Worm (Caenorhabditis elegans) whole organism, L4 larva: ENCODE results near the gene K03B8.6.

Experiments
- aly-2 ChIP-seq: sonication (generic microtip); optimal IDR thresholded peaks from 2 replicates; lab custom pipeline; 2018; ENCODE audit warnings: missing biosample characterization, missing genetic modification characterization
- ceh-28 ChIP-seq: fragments of 150-350 bp; optimal IDR thresholded peaks from 2 replicates; lab custom pipeline; 2014; ENCODE audit warnings: missing biosample characterization, missing genetic modification reagents, missing genetic modification characterization
- duxl-1 ChIP-seq: sonication (generic microtip); optimal IDR thresholded peaks from 2 replicates; lab custom pipeline; 2016; ENCODE audit warnings: mild to moderate bottlenecking, missing genetic modification characterization, moderate library complexity, missing compliant biosample characterization; ENCODE audit not compliant: poor library complexity
- lim-7 ChIP-seq: fragments of 200-800 bp; sonication (Bioruptor generic); IDR thresholded peaks from 2 replicates; pipeline ENCODE4 v1.3.6; 2022; ENCODE audit warnings: missing genetic modification characterization, missing compliant biosample characterization
- lin-39 ChIP-seq: fragments of 150-350 bp; optimal IDR thresholded peaks from 2 replicates; lab custom pipeline; 2014; ENCODE audit warnings: missing biosample characterization, missing genetic modification reagents, missing genetic modification characterization
- lir-3 ChIP-seq: sonication (generic microtip); optimal IDR thresholded peaks from 2 replicates; lab custom pipeline; 2016; ENCODE audit warnings: mild to moderate bottlenecking, missing genetic modification characterization, missing compliant biosample characterization
- lsy-2 ChIP-seq, 2 experiments: fragments of 150-350 bp in 1 of 2; sonication (generic microtip) in 1 of 2; optimal IDR thresholded peaks; 2 replicates each; lab custom pipeline; 2014 to 2017; ENCODE audit warnings: missing biosample characterization in 2 of 2, missing genetic modification characterization in 2 of 2
- nhr-10 ChIP-seq: fragments of 150-350 bp; optimal IDR thresholded peaks from 2 replicates; lab custom pipeline; 2014; ENCODE audit warnings: missing biosample characterization, missing genetic modification characterization
- snpc-4 ChIP-seq: fragments of 150-350 bp; optimal IDR thresholded peaks from 2 replicates; lab custom pipeline; 2014; ENCODE audit warnings: missing biosample characterization, missing genetic modification characterization

DNA sequence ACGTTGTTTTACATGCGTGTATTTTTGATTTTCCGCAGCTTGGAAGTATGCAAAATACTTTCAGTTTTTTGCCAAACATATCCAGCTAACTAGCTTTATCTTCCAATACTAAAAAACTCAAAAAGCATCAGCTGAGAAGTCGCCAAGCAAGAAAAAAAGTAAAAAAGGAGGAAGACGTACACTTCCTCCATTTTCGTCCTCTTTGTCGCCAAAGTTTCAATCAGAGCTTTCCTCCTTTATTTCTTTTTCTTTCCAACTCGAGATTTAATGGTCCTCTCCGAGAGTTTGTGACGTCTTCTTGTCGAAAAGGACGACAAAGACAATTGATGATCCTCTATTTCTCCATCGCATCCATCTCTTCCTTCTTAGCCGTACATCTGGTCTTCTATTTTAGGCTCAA lies 26.8 kb upstream of the K03B8.6 start:
- TF ChIP-seq aly-2 (tag; lab: Kevin White, UChicago) (no peak), ceh-28 (tag; lab: Kevin White, UChicago) (no peak), lim-7 (GFP tag; lab: Robert Waterston, UW) (no peak), lin-39 (tag; lab: Kevin White, UChicago) (no peak), lir-3 (no peak), nhr-10 (no peak), snpc-4 (tag; lab: Kevin White, UChicago) (no peak), lsy-2 (tag; optimal IDR thresholded peaks at IDR 0.05; lab: Kevin White, UChicago) (no peak), duxl-1 (tag; lab: Kevin White, UChicago) (no peak)
